Worm (Caenorhabditis elegans): ENCODE data around the gene pcm-1.

DNA sequence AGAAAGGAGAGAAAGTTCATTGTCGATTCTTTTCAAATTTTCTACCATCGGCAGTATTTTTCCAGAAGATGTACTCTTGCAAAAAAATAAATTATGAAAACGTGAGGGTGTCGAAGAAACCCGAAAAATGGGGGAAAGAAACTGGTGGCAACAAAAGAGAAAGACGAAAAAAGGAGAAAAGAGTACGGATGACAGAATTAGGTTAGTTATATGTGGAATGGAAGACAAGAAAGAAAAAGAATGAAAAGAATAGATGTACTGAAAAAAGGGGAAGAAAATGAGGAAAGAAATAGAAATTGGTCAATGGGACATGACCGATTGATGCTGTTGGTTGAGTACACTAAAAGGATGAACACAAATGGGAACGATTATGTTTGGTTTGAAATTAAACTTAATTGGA, 8.1 kb downstream of the pcm-1 start:
- TF ChIP-seq pag-3 (tag; optimal IDR thresholded peaks at IDR 0.05; ENCODE audit: borderline replicate concordance, insufficient read depth) (no peak), ces-1 (GFP tag; optimal IDR thresholded peaks at IDR 0.05) (no peak), lin-39 (tag; optimal IDR thresholded peaks at IDR 0.05) (no peak), unc-130 (tag; optimal IDR thresholded peaks at IDR 0.05) (no peak), unc-86 (tag; optimal IDR thresholded peaks at IDR 0.05) (no peak), unc-62 (GFP tag; optimal IDR thresholded peaks at IDR 0.05) (no peak), mef-2 (tag; optimal IDR thresholded peaks at IDR 0.05) (no peak), nhr-77 (tag; optimal IDR thresholded peaks at IDR 0.05) (no peak), mab-9 (GFP tag; IDR thresholded peaks at IDR 0.05) (no peak), zag-1 (tag; optimal IDR thresholded peaks at IDR 0.05) (no peak), sptf-1 (tag; optimal IDR thresholded peaks at IDR 0.05) (no peak), fkh-8 (tag; optimal IDR thresholded peaks at IDR 0.05) (no peak), mdl-1 (tag; optimal IDR thresholded peaks at IDR 0.05) (no peak)

Data from whole organism, L1 larva.